Fruit fly (Drosophila melanogaster) whole organism, embryonic: Measurements from ENCODE around the gene pont.

Experiments used
- Aef1 ChIP-seq: fragments of 200-800 bp; sonication (Bioruptor generic); IDR thresholded peaks from 3 replicates; pipeline ENCODE4 v1.3.6; 2022; ENCODE audit warnings: missing biosample characterization, missing genetic modification characterization
- Awh ChIP-seq: fragments of 200-800 bp; sonication (Bioruptor generic); IDR thresholded peaks from 2 replicates; pipeline ENCODE4, ENCODE4 v1.3.6; 2022; ENCODE audit warnings: missing biosample characterization, missing genetic modification characterization
- CG10321 ChIP-seq: fragments of 200-800 bp; sonication (Bioruptor generic); IDR thresholded peaks from 2 replicates; pipeline ENCODE4 v1.3.6; 2022; ENCODE audit warnings: missing biosample characterization, missing genetic modification characterization
- CG1529 ChIP-seq: fragments of 200-800 bp; sonication (Bioruptor generic); optimal IDR thresholded peaks from 3 replicates; lab custom pipeline; 2018; ENCODE audit warnings: missing biosample characterization, missing genetic modification characterization
- CG16813 ChIP-seq: fragments of 200-800 bp; sonication (Bioruptor generic); IDR thresholded peaks from 3 replicates; pipeline ENCODE4 v1.3.6; 2022; ENCODE audit warnings: missing biosample characterization, missing genetic modification characterization; ENCODE audit not compliant: partially characterized antibody
- CG16815 ChIP-seq: fragments of 200-800 bp; sonication (Bioruptor generic); optimal IDR thresholded peaks from 3 replicates; lab custom pipeline; 2017; ENCODE audit warnings: missing biosample characterization, mild to moderate bottlenecking, missing genetic modification characterization
- CG17568 ChIP-seq: fragments of 200-800 bp; sonication (Bioruptor generic); optimal IDR thresholded peaks from 2 replicates; lab custom pipeline; 2018; ENCODE audit warnings: missing biosample characterization, mild to moderate bottlenecking, missing genetic modification characterization, moderate library complexity
- CG17912 ChIP-seq: fragments of 200-800 bp; sonication (Bioruptor generic); optimal IDR thresholded peaks from 2 replicates; lab custom pipeline; 2018; ENCODE audit warnings: missing biosample characterization, mild to moderate bottlenecking, missing genetic modification characterization
- CG18011 ChIP-seq: fragments of 200-800 bp; sonication (Bioruptor generic); optimal IDR thresholded peaks from 2 replicates; lab custom pipeline; 2017; ENCODE audit warnings: missing biosample characterization, missing genetic modification characterization, mild to moderate bottlenecking, moderate library complexity, missing genotype
- CG18262 ChIP-seq: fragments of 200-800 bp; optimal IDR thresholded peaks from 3 replicates; lab custom pipeline; 2019; ENCODE audit warnings: missing biosample characterization, mild to moderate bottlenecking, missing genetic modification characterization, moderate library complexity
- CG18619 ChIP-seq: fragments of 200-800 bp; sonication (Bioruptor generic); optimal IDR thresholded peaks from 3 replicates; lab custom pipeline; 2017; ENCODE audit warnings: missing biosample characterization, mild to moderate bottlenecking, missing genetic modification characterization
- CG32772 ChIP-seq: fragments of 200-800 bp; sonication (Bioruptor generic); IDR thresholded peaks from 2 replicates; pipeline ENCODE4 v1.3.6; 2022; ENCODE audit warnings: missing biosample characterization, missing genetic modification characterization
- CG4617 ChIP-seq: fragments of 200-800 bp; sonication (Bioruptor generic); optimal IDR thresholded peaks from 3 replicates; lab custom pipeline; 2016; ENCODE audit warnings: missing biosample characterization, missing genetic modification characterization, borderline replicate concordance
- CG5953 ChIP-seq: fragments of 200-800 bp; sonication (Bioruptor generic); IDR thresholded peaks from 2 replicates; pipeline ENCODE4 v1.3.6; 2022; ENCODE audit warnings: missing biosample characterization, missing genetic modification characterization
- CG6272 ChIP-seq: fragments of 200-800 bp; sonication (Bioruptor generic); IDR thresholded peaks from 2 replicates; pipeline ENCODE4 v1.3.6; 2022; ENCODE audit warnings: missing biosample characterization, missing genetic modification characterization
- CG6654 ChIP-seq: fragments of 200-800 bp; sonication (Bioruptor generic); optimal IDR thresholded peaks from 2 replicates; lab custom pipeline; 2017; ENCODE audit warnings: missing biosample characterization, mild to moderate bottlenecking, missing genetic modification characterization
- CG7786 ChIP-seq: fragments of 200-800 bp; sonication (Bioruptor generic); optimal IDR thresholded peaks from 2 replicates; lab custom pipeline; 2016; ENCODE audit warnings: missing biosample characterization, missing genetic modification characterization
- D ChIP-seq, 2 experiments: fragments of 200-800 bp in 1 of 2; fragments of >200 bp in 1 of 2; sonication (Bioruptor generic) in 1 of 2; optimal IDR thresholded peaks; 2 replicates in 1 of 2; 3 replicates in 1 of 2; lab custom pipeline; 2017; ENCODE audit warnings: mild to moderate bottlenecking in 1 of 2, missing biosample characterization in 1 of 2, missing genetic modification characterization in 1 of 2, missing genetic modification reagents in 1 of 2
- Dbx ChIP-seq: fragments of 200-800 bp; sonication (Bioruptor generic); IDR thresholded peaks from 3 replicates; pipeline ENCODE4 v1.3.6; 2022; ENCODE audit warnings: missing biosample characterization, missing genetic modification characterization
- Drgx ChIP-seq: fragments of 200-800 bp; sonication (Bioruptor generic); IDR thresholded peaks from 2 replicates; pipeline ENCODE4 v1.3.6; 2022; ENCODE audit warnings: missing biosample characterization, missing genetic modification characterization
- E2f1 ChIP-seq: fragments of 200-800 bp; sonication (Bioruptor generic); IDR thresholded peaks from 2 replicates; pipeline ENCODE4 v1.3.6; 2022; ENCODE audit warnings: missing biosample characterization, missing genetic modification characterization
- ERR ChIP-seq: fragments of 200-800 bp; sonication (Bioruptor generic); optimal IDR thresholded peaks from 2 replicates; lab custom pipeline; 2016; ENCODE audit warnings: missing biosample characterization, missing genetic modification characterization
- Fer3 ChIP-seq: fragments of 200-800 bp; sonication (Bioruptor generic); optimal IDR thresholded peaks from 2 replicates; lab custom pipeline; 2018; ENCODE audit warnings: missing biosample characterization, mild to moderate bottlenecking, missing genetic modification characterization, moderate library complexity
- Lhr ChIP-seq: fragments of 200-800 bp; sonication (Bioruptor generic); optimal IDR thresholded peaks from 3 replicates; lab custom pipeline; 2017; ENCODE audit warnings: mild to moderate bottlenecking, missing biosample characterization, missing genetic modification reagents, missing genetic modification characterization
- Mad ChIP-seq: fragments of 200-800 bp; sonication (Bioruptor generic); optimal IDR thresholded peaks from 2 replicates; lab custom pipeline; 2016; ENCODE audit warnings: missing biosample characterization, missing genetic modification characterization
- Meics ChIP-seq: fragments of 200-800 bp; sonication (Bioruptor generic); optimal IDR thresholded peaks from 2 replicates; lab custom pipeline; 2017; ENCODE audit warnings: missing biosample characterization, mild to moderate bottlenecking, missing genetic modification characterization
- Nf-YC ChIP-seq: fragments of 200-800 bp; optimal IDR thresholded peaks from 3 replicates; lab custom pipeline; 2019; ENCODE audit warnings: missing biosample characterization, mild to moderate bottlenecking, missing genetic modification characterization, moderate library complexity
- Poxn ChIP-seq: fragments of 200-800 bp; sonication (Bioruptor generic); IDR thresholded peaks from 2 replicates; pipeline ENCODE4 v1.3.6; 2022; ENCODE audit warnings: missing biosample characterization, missing genetic modification characterization
- Ptx1 ChIP-seq: fragments of 200-800 bp; sonication (Bioruptor generic); IDR thresholded peaks from 2 replicates; pipeline ENCODE4 v1.3.6; 2022; ENCODE audit warnings: missing biosample characterization, missing genetic modification characterization
- Side ChIP-seq: fragments of 200-800 bp; sonication (Bioruptor generic); optimal IDR thresholded peaks from 2 replicates; lab custom pipeline; 2016; ENCODE audit warnings: missing biosample characterization, missing genetic modification characterization
- YL-1 ChIP-seq: fragments of 200-800 bp; sonication (Bioruptor generic); optimal IDR thresholded peaks from 3 replicates; lab custom pipeline; 2017; ENCODE audit warnings: missing biosample characterization, mild to moderate bottlenecking, missing genetic modification characterization
- amos ChIP-seq: fragments of 200-800 bp; sonication (Bioruptor generic); IDR thresholded peaks from 2 replicates; pipeline ENCODE4 v1.3.6; 2022; ENCODE audit warnings: missing biosample characterization, missing genetic modification characterization; ENCODE audit not compliant: partially characterized antibody
- cad ChIP-seq: fragments of >200 bp; optimal IDR thresholded peaks from 2 replicates; lab custom pipeline; 2017; ENCODE audit warnings: missing biosample characterization, missing genetic modification characterization
- eyg ChIP-seq: fragments of 200-800 bp; sonication (Bioruptor generic); optimal IDR thresholded peaks from 3 replicates; lab custom pipeline; 2016; ENCODE audit warnings: missing biosample characterization, missing genetic modification characterization
- fd64A ChIP-seq: fragments of 200-800 bp; sonication (Bioruptor generic); optimal IDR thresholded peaks from 3 replicates; lab custom pipeline; 2018; ENCODE audit warnings: missing biosample characterization, mild to moderate bottlenecking, missing genetic modification characterization
- ftz-f1 ChIP-seq: fragments of 200-800 bp; sonication (Bioruptor generic); optimal IDR thresholded peaks from 2 replicates; lab custom pipeline; 2016; ENCODE audit warnings: missing biosample characterization, missing genetic modification characterization
- fu2 ChIP-seq: fragments of 200-800 bp; sonication (Bioruptor generic); optimal IDR thresholded peaks from 2 replicates; lab custom pipeline; 2016; ENCODE audit warnings: missing biosample characterization, missing genetic modification characterization
- kah ChIP-seq: fragments of 200-800 bp; sonication (Bioruptor generic); optimal IDR thresholded peaks from 2 replicates; lab custom pipeline; 2018; ENCODE audit warnings: missing biosample characterization, mild to moderate bottlenecking, missing genetic modification characterization
- knrl ChIP-seq: fragments of 200-800 bp; sonication (Bioruptor generic); IDR thresholded peaks from 3 replicates; pipeline ENCODE4 v1.3.6; 2022; ENCODE audit warnings: missing biosample characterization, missing genetic modification characterization; ENCODE audit not compliant: partially characterized antibody
- nerfin-2 ChIP-seq: fragments of 200-800 bp; sonication (Bioruptor generic); IDR thresholded peaks from 2 replicates; pipeline ENCODE4 v1.3.6; 2022; ENCODE audit warnings: missing biosample characterization, missing genetic modification characterization; ENCODE audit not compliant: partially characterized antibody
- nmo ChIP-seq: fragments of 200-800 bp; sonication (Bioruptor generic); optimal IDR thresholded peaks from 2 replicates; lab custom pipeline; 2018; ENCODE audit warnings: missing biosample characterization, mild to moderate bottlenecking, missing genetic modification characterization, moderate library complexity
- odd ChIP-seq: fragments of 200-800 bp; sonication (Bioruptor generic); optimal IDR thresholded peaks from 2 replicates; lab custom pipeline; 2017; ENCODE audit warnings: missing biosample characterization, mild to moderate bottlenecking, missing genetic modification characterization
- onecut ChIP-seq: fragments of 200-800 bp; sonication (Bioruptor generic); IDR thresholded peaks from 2 replicates; pipeline ENCODE4 v1.3.6; 2022; ENCODE audit warnings: missing biosample characterization, missing genetic modification characterization
- pfk ChIP-seq: fragments of 200-800 bp; sonication (Bioruptor generic); optimal IDR thresholded peaks from 2 replicates; lab custom pipeline; 2018; ENCODE audit warnings: missing biosample characterization, mild to moderate bottlenecking, missing genetic modification characterization, moderate library complexity
- run ChIP-seq: fragments of 200-800 bp; sonication (Bioruptor generic); optimal IDR thresholded peaks from 3 replicates; lab custom pipeline; 2018; ENCODE audit warnings: missing biosample characterization, mild to moderate bottlenecking, missing genetic modification characterization
- sc ChIP-seq, 3 experiments: fragments of >200 bp in 2 of 3; fragments of 200-800 bp in 1 of 3; sonication (Bioruptor generic) in 1 of 3; optimal IDR thresholded peaks; 2 replicates in 2 of 3; 3 replicates in 1 of 3; lab custom pipeline; 2017; ENCODE audit warnings: mild to moderate bottlenecking in 1 of 3, missing biosample characterization in 1 of 3, missing genetic modification characterization in 1 of 3, missing genetic modification reagents in 1 of 3
- slou ChIP-seq: fragments of 200-800 bp; sonication (Bioruptor generic); optimal IDR thresholded peaks from 3 replicates; lab custom pipeline; 2016; ENCODE audit warnings: missing biosample characterization, missing genetic modification characterization
- tx ChIP-seq: fragments of 200-800 bp; sonication (Bioruptor generic); optimal IDR thresholded peaks from 2 replicates; lab custom pipeline; 2016; ENCODE audit warnings: missing biosample characterization, missing genetic modification characterization
- wdn ChIP-seq: fragments of 200-800 bp; sonication (Bioruptor generic); IDR thresholded peaks from 2 replicates; pipeline ENCODE4 v1.3.6; 2022; ENCODE audit warnings: missing biosample characterization, missing genetic modification characterization
- zen2 ChIP-seq: fragments of 200-800 bp; sonication (Bioruptor generic); IDR thresholded peaks from 3 replicates; pipeline ENCODE4 v1.3.6; 2022; ENCODE audit warnings: missing biosample characterization, missing genetic modification characterization; ENCODE audit not compliant: partially characterized antibody

pont gene

DNA sequence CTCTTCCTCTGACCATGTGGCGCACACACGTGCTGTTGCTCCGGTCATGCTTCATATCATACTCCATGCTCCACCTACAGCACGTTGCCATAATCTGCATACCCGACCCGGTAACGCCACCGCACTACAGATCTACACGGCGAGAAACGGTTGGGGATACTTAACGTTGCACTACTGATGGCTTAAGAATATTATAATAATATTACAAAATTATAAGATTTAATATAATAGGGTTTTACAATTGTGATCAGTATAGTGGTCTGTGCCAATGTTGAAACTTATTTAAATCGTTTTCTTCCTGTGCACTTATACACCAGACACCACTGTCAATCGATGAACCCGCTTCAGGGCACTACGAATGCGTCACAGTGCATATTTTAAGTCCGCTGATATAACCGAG lies 48.5 kb upstream of the pont start (continued):
- TF ChIP-seq tx (GFP tag; lab: Kevin White, UChicago) (no peak), Fer3 (tag; lab: Kevin White, UChicago) (no peak), Meics (GFP tag; lab: Kevin White, UChicago) (peak; percentile 35), run (tag; lab: Kevin White, UChicago) (peak; percentile 26), Drgx (GFP tag; lab: Robert Waterston, UW) (peak; percentile 89), Awh (peak; percentile 71; the same call in 1 of the 2 replicates), CG17912 (GFP tag; lab: Kevin White, UChicago) (no peak), CG18619 (peak; percentile 30), YL-1 (no peak), odd (GFP tag; lab: Kevin White, UChicago) (peak; percentile 34), CG5953 (GFP tag; lab: Robert Waterston, UW) (peak; percentile 45; the same call in 1 of the 2 replicates), CG4617 (GFP tag; lab: Kevin White, UChicago) (no peak), CG17568 (GFP tag; lab: Kevin White, UChicago) (no peak), nmo (GFP tag; lab: Kevin White, UChicago) (peak; percentile 82), CG7786 (no peak), slou (GFP tag; lab: Kevin White, UChicago) (peak; percentile 6), fd64A (peak; percentile 16), ftz-f1 (GFP tag; lab: Kevin White, UChicago) (no peak), E2f1 (GFP tag; lab: Robert Waterston, UW) (peak; percentile 55; the same call in 1 of the 2 replicates), nerfin-2 (GFP tag; lab: Robert Waterston, UW) (no peak), fu2 (GFP tag; lab: Kevin White, UChicago) (no peak), zen2 (GFP tag; lab: Robert Waterston, UW) (no peak), Dbx (GFP tag; lab: Robert Waterston, UW) (no peak), CG32772 (peak; percentile 81), CG16813 (GFP tag; lab: Robert Waterston, UW) (no peak), cad (GFP tag; lab: Kevin White, UChicago) (no peak), amos (no peak), CG16815 (GFP tag; lab: Kevin White, UChicago) (peak; percentile 25), onecut (peak; percentile 47), Lhr (GFP tag; lab: Kevin White, UChicago) (peak; percentile 46), Mad (GFP tag; lab: Kevin White, UChicago) (no peak), CG6272 (GFP tag; lab: Robert Waterston, UW) (peak; percentile 51; the same call in 1 of the 2 replicates), D (optimal IDR thresholded peaks at IDR 0.05; lab: Kevin White, UChicago) (no peak), D (GFP tag; optimal IDR thresholded peaks at IDR 0.05; lab: Kevin White, UChicago) (peak; percentile 63), CG10321 (GFP tag; lab: Robert Waterston, UW) (no peak), CG1529 (peak; percentile 62), eyg (GFP tag; lab: Kevin White, UChicago) (no peak), CG18262 (tag; lab: Kevin White, UChicago) (no peak), wdn (GFP tag; lab: Robert Waterston, UW) (no peak), pfk (GFP tag; lab: Kevin White, UChicago) (no peak), CG6654 (peak; percentile 50), Nf-YC (no peak), kah (GFP tag; lab: Kevin White, UChicago) (peak; percentile 66), knrl (GFP tag; lab: Robert Waterston, UW) (no peak), Side (GFP tag; lab: Kevin White, UChicago) (no peak), Aef1 (peak; percentile 63; the same call in 2 of the 3 replicates), Ptx1 (GFP tag; lab: Robert Waterston, UW) (peak; percentile 86), sc (optimal IDR thresholded peaks at IDR 0.05; lab: Kevin White, UChicago) (no peak), sc (GFP tag; optimal IDR thresholded peaks at IDR 0.05; lab: Kevin White, UChicago) (peak; percentile 59), Poxn (GFP tag; lab: Robert Waterston, UW) (no peak), CG18011 (GFP tag; lab: Kevin White, UChicago) (no peak), ERR (no peak)
